Worm (Caenorhabditis elegans): Measurements from ENCODE around the gene phy-3.

phy-3 gene

ce11 chrV:16852002-16852401 lies 19.0 kb downstream of the phy-3 start, which contains the start of gene clec-37:
Gene clec-37 (minus strand): TSS chrV:16852102.
- no peak for TF ChIP-seq W03F9.2 (tag; optimal IDR thresholded peaks at IDR 0.05)
- no peak for TF ChIP-seq him-1 (tag; optimal IDR thresholded peaks at IDR 0.05)
- no peak for TF ChIP-seq dao-5 (tag; optimal IDR thresholded peaks at IDR 0.05)

- TF ChIP-seq dao-5 (tag; optimal IDR thresholded peaks at IDR 0.05) (no peak), W03F9.2 (tag; optimal IDR thresholded peaks at IDR 0.05) (no peak)
Measured at ce11 chrV:16853956-16854683, 21.2 kb downstream of the phy-3 start, which contains the start of the genes clec-35 and clec-27. Gene clec-35 (minus strand): TSS chrV:16854056. Gene clec-27 (plus strand): TSS chrV:16854633.

- TF ChIP-seq W03F9.2 (tag; optimal IDR thresholded peaks at IDR 0.05) (no peak), him-1 (tag; optimal IDR thresholded peaks at IDR 0.05) (no peak), dao-5 (tag; optimal IDR thresholded peaks at IDR 0.05) (no peak)
Measured at ce11 chrV:16857977-16858479, 25.1 kb downstream of the phy-3 start, which contains the start of the genes clec-31 and clec-22. Gene clec-31 (minus strand): TSS chrV:16858077. Gene clec-22 (plus strand): TSS chrV:16858429.

ce11 chrV:16861719-16862118 lies 28.8 kb downstream of the phy-3 start, which contains the start of the genes clec-32 and clec-24:
Gene clec-32 (minus strand): TSS chrV:16861819.
Gene clec-24 (plus strand): TSS chrV:16862012.
- no peak for TF ChIP-seq him-1 (tag; optimal IDR thresholded peaks at IDR 0.05)
- TF ChIP-seq W03F9.2 (tag; optimal IDR thresholded peaks at IDR 0.05), result no peak
- no peak for TF ChIP-seq dao-5 (tag; optimal IDR thresholded peaks at IDR 0.05)

- TF ChIP-seq him-1 (tag; optimal IDR thresholded peaks at IDR 0.05), result no peak
- TF ChIP-seq dao-5 (tag; optimal IDR thresholded peaks at IDR 0.05), result no peak
- no peak for TF ChIP-seq W03F9.2 (tag; optimal IDR thresholded peaks at IDR 0.05)
Measured at ce11 chrV:16865404-16865803, 32.4 kb downstream of the phy-3 start, which contains the start of gene clec-28. Gene clec-28 (plus strand): TSS chrV:16865704.

- TF ChIP-seq W03F9.2 (tag; optimal IDR thresholded peaks at IDR 0.05) (no peak), him-1 (tag; optimal IDR thresholded peaks at IDR 0.05) (no peak), dao-5 (tag; optimal IDR thresholded peaks at IDR 0.05) (no peak)
Measured at ce11 chrV:16869740-16870139, 36.8 kb downstream of the phy-3 start, which contains the start of gene clec-33. Gene clec-33 (minus strand): TSS chrV:16869840.

ce11 chrV:16871387-16871786 lies 38.4 kb downstream of the phy-3 start, which contains the start of gene thn-4:
Gene thn-4 (minus strand): TSS chrV:16871487.
- TF ChIP-seq him-1 (tag; optimal IDR thresholded peaks at IDR 0.05) (no peak), W03F9.2 (tag; optimal IDR thresholded peaks at IDR 0.05) (no peak), dao-5 (tag; optimal IDR thresholded peaks at IDR 0.05) (no peak)

ce11 chrV:16873642-16874041 lies 40.7 kb downstream of the phy-3 start, which contains the start of gene srw-23:
Gene srw-23 (plus strand): TSS chrV:16873942.
- no peak for TF ChIP-seq W03F9.2 (tag; optimal IDR thresholded peaks at IDR 0.05)
- TF ChIP-seq dao-5 (tag; optimal IDR thresholded peaks at IDR 0.05), result no peak
- TF ChIP-seq him-1 (tag; optimal IDR thresholded peaks at IDR 0.05), result no peak

- TF ChIP-seq W03F9.2 (tag; optimal IDR thresholded peaks at IDR 0.05) (no peak), him-1 (tag; optimal IDR thresholded peaks at IDR 0.05) (no peak), dao-5 (tag; optimal IDR thresholded peaks at IDR 0.05) (no peak)
Measured at ce11 chrV:16874966-16875365, 42.0 kb downstream of the phy-3 start, which contains the start of gene F49A5.10. Gene F49A5.10 (plus strand): TSS chrV:16875266.

- no peak for TF ChIP-seq W03F9.2 (tag; optimal IDR thresholded peaks at IDR 0.05)
- no peak for TF ChIP-seq him-1 (tag; optimal IDR thresholded peaks at IDR 0.05)
- no peak for TF ChIP-seq dao-5 (tag; optimal IDR thresholded peaks at IDR 0.05)
Measured at ce11 chrV:16879532-16879931, 46.6 kb downstream of the phy-3 start.

- TF ChIP-seq W03F9.2 (tag; optimal IDR thresholded peaks at IDR 0.05) (no peak), dao-5 (tag; optimal IDR thresholded peaks at IDR 0.05) (no peak), him-1 (tag; optimal IDR thresholded peaks at IDR 0.05) (no peak)
Measured at ce11 chrV:16880054-16880453, 47.1 kb downstream of the phy-3 start, which contains the start of gene F09C6.3. Gene F09C6.3 (minus strand): TSS chrV:16880154.

- no peak for TF ChIP-seq him-1 (tag; optimal IDR thresholded peaks at IDR 0.05)
- TF ChIP-seq W03F9.2 (tag; optimal IDR thresholded peaks at IDR 0.05), result no peak
- no peak for TF ChIP-seq dao-5 (tag; optimal IDR thresholded peaks at IDR 0.05)
Measured at ce11 chrV:16880679-16881078, 47.7 kb downstream of the phy-3 start, which contains the start of gene F09C6.14. Gene F09C6.14 (plus strand): TSS chrV:16880979.

- no peak for TF ChIP-seq dao-5 (tag; optimal IDR thresholded peaks at IDR 0.05)
- TF ChIP-seq W03F9.2 (tag; optimal IDR thresholded peaks at IDR 0.05), result no peak
- TF ChIP-seq him-1 (tag; optimal IDR thresholded peaks at IDR 0.05), result no peak
Measured at ce11 chrV:16882260-16882918, 49.4 kb downstream of the phy-3 start, which contains the start of the genes F09C6.11 and F09C6.12. Gene F09C6.11 (minus strand): TSS chrV:16882310. Gene F09C6.12 (plus strand): TSS chrV:16882868.

Data from whole organism, L4/young adult.